Fruit fly (Drosophila melanogaster) whole organism, embryonic: Measurements from ENCODE around the gene BTBD9.

Experiments
- Abd-B ChIP-seq: fragments of 200-800 bp; sonication (Bioruptor generic); optimal IDR thresholded peaks from 2 replicates; lab custom pipeline; 2018; ENCODE audit warnings: missing biosample characterization, mild to moderate bottlenecking, missing genetic modification characterization, moderate library complexity
- Atf3 ChIP-seq: fragments of 200-800 bp; sonication (Bioruptor generic); optimal IDR thresholded peaks from 3 replicates; lab custom pipeline; 2016; ENCODE audit warnings: missing biosample characterization, missing genetic modification characterization
- CG11695 ChIP-seq: fragments of 200-800 bp; sonication (Bioruptor generic); IDR thresholded peaks from 3 replicates; pipeline ENCODE4 v1.3.6; 2022; ENCODE audit warnings: missing biosample characterization, missing genetic modification characterization
- CG12659 ChIP-seq: fragments of 200-800 bp; sonication (Bioruptor generic); optimal IDR thresholded peaks from 3 replicates; lab custom pipeline; 2017; ENCODE audit warnings: mild to moderate bottlenecking, missing biosample characterization, missing genetic modification reagents, missing genetic modification characterization
- CG12942 ChIP-seq: fragments of 200-800 bp; sonication (Bioruptor generic); optimal IDR thresholded peaks from 3 replicates; lab custom pipeline; 2016; ENCODE audit warnings: missing biosample characterization, missing genetic modification characterization
- CG15011 ChIP-seq: fragments of 200-800 bp; sonication (Bioruptor generic); optimal IDR thresholded peaks from 3 replicates; lab custom pipeline; 2018; ENCODE audit warnings: missing biosample characterization, mild to moderate bottlenecking, missing genetic modification characterization
- CG15269 ChIP-seq: fragments of 200-800 bp; sonication (Bioruptor generic); optimal IDR thresholded peaks from 2 replicates; lab custom pipeline; 2018; ENCODE audit warnings: missing biosample characterization, mild to moderate bottlenecking, missing genetic modification characterization, moderate library complexity
- CG16863 ChIP-seq: fragments of 200-800 bp; sonication (Bioruptor generic); optimal IDR thresholded peaks from 3 replicates; lab custom pipeline; 2016; ENCODE audit warnings: missing biosample characterization, missing genetic modification characterization
- CG17328 ChIP-seq: fragments of 200-800 bp; sonication (Bioruptor generic); IDR thresholded peaks from 2 replicates; pipeline ENCODE4 v1.3.6; 2022; ENCODE audit warnings: missing biosample characterization, missing genetic modification characterization
- CG17568 ChIP-seq: fragments of 200-800 bp; sonication (Bioruptor generic); optimal IDR thresholded peaks from 2 replicates; lab custom pipeline; 2018; ENCODE audit warnings: missing biosample characterization, mild to moderate bottlenecking, missing genetic modification characterization, moderate library complexity
- CG1832 ChIP-seq: fragments of 200-800 bp; sonication (Bioruptor generic); optimal IDR thresholded peaks from 2 replicates; lab custom pipeline; 2017; ENCODE audit warnings: missing biosample characterization, mild to moderate bottlenecking, missing genetic modification characterization, inconsistent platforms
- CG2116 ChIP-seq: fragments of 200-800 bp; sonication (Bioruptor generic); optimal IDR thresholded peaks from 3 replicates; lab custom pipeline; 2018; ENCODE audit warnings: missing biosample characterization, mild to moderate bottlenecking, missing genetic modification characterization
- CG2712 ChIP-seq: fragments of 200-800 bp; optimal IDR thresholded peaks from 3 replicates; lab custom pipeline; 2019; ENCODE audit warnings: missing biosample characterization, mild to moderate bottlenecking, missing genetic modification characterization, moderate library complexity
- CG30431 ChIP-seq: fragments of 200-800 bp; sonication (Bioruptor generic); optimal IDR thresholded peaks from 2 replicates; lab custom pipeline; 2017; ENCODE audit warnings: missing biosample characterization, missing genetic modification characterization
- CG3163 ChIP-seq: fragments of 200-800 bp; sonication (Bioruptor generic); optimal IDR thresholded peaks from 3 replicates; lab custom pipeline; 2016; ENCODE audit warnings: missing biosample characterization, missing genetic modification characterization
- CG4730 ChIP-seq: fragments of 200-800 bp; sonication (Bioruptor generic); IDR thresholded peaks from 2 replicates; pipeline ENCODE4 v1.3.6; 2022; ENCODE audit warnings: missing biosample characterization, missing genetic modification characterization
- CG7786 ChIP-seq: fragments of 200-800 bp; sonication (Bioruptor generic); optimal IDR thresholded peaks from 2 replicates; lab custom pipeline; 2016; ENCODE audit warnings: missing biosample characterization, missing genetic modification characterization
- CG8765 ChIP-seq: fragments of 200-800 bp; sonication (Bioruptor generic); IDR thresholded peaks from 2 replicates; pipeline ENCODE4 v1.3.6; 2022; ENCODE audit warnings: missing biosample characterization, missing genetic modification characterization
- CG9797 ChIP-seq: fragments of 200-800 bp; sonication (Bioruptor generic); optimal IDR thresholded peaks from 3 replicates; lab custom pipeline; 2018; ENCODE audit warnings: missing biosample characterization, mild to moderate bottlenecking, missing genetic modification characterization
- CG9932 ChIP-seq: fragments of 200-800 bp; sonication (Bioruptor generic); IDR thresholded peaks from 2 replicates; pipeline ENCODE4 v1.3.6; 2022; ENCODE audit warnings: missing biosample characterization, missing genetic modification characterization
- CTCF ChIP-seq: fragments of 200-800 bp; sonication (Bioruptor generic); optimal IDR thresholded peaks from 2 replicates; lab custom pipeline; 2017; ENCODE audit warnings: missing biosample characterization, mild to moderate bottlenecking, missing genetic modification characterization, moderate library complexity
- Dad ChIP-seq: fragments of 200-800 bp; sonication (Bioruptor generic); optimal IDR thresholded peaks from 3 replicates; lab custom pipeline; 2016; ENCODE audit warnings: missing biosample characterization, missing genetic modification characterization
- Doc3 ChIP-seq: fragments of 200-800 bp; sonication (Bioruptor generic); IDR thresholded peaks from 3 replicates; pipeline ENCODE4 v1.3.6; 2022; ENCODE audit warnings: missing biosample characterization, missing genetic modification characterization; ENCODE audit not compliant: partially characterized antibody
- Fer1 ChIP-seq: fragments of 200-800 bp; sonication (Bioruptor generic); optimal IDR thresholded peaks from 2 replicates; lab custom pipeline; 2017; ENCODE audit warnings: missing biosample characterization, mild to moderate bottlenecking, missing genetic modification characterization
- Hmx ChIP-seq: fragments of 200-800 bp; sonication (Bioruptor generic); optimal IDR thresholded peaks from 2 replicates; lab custom pipeline; 2016; ENCODE audit warnings: missing biosample characterization, missing genetic modification characterization
- Hsf ChIP-seq: fragments of 200-800 bp; sonication (Bioruptor generic); optimal IDR thresholded peaks from 3 replicates; lab custom pipeline; 2016; ENCODE audit warnings: missing biosample characterization, missing genetic modification characterization
- Mrtf ChIP-seq: fragments of 200-800 bp; sonication (Bioruptor generic); IDR thresholded peaks from 3 replicates; pipeline ENCODE4 v1.3.6; 2022; ENCODE audit warnings: missing biosample characterization, missing genetic modification characterization
- Nf-YA ChIP-seq: fragments of 200-800 bp; sonication (Bioruptor generic); IDR thresholded peaks from 2 replicates; pipeline ENCODE4 v1.3.6; 2022; ENCODE audit warnings: missing biosample characterization, missing genetic modification characterization
- Oaz ChIP-seq: fragments of 200-800 bp; sonication (Bioruptor generic); IDR thresholded peaks from 2 replicates; pipeline ENCODE4 v1.3.6; 2022; ENCODE audit warnings: missing biosample characterization, missing genetic modification characterization
- Optix ChIP-seq: fragments of 200-800 bp; sonication (Bioruptor generic); IDR thresholded peaks from 3 replicates; pipeline ENCODE4 v1.3.6; 2022; ENCODE audit warnings: missing biosample characterization, missing genetic modification characterization
- Sry-δ ChIP-seq: fragments of 200-800 bp; sonication (Bioruptor generic); optimal IDR thresholded peaks from 2 replicates; lab custom pipeline; 2016; ENCODE audit warnings: missing biosample characterization, missing genetic modification characterization
- Stat92E ChIP-seq, 3 experiments: fragments of >200 bp in 2 of 3; fragments of 200-800 bp in 1 of 3; sonication (Bioruptor generic) in 1 of 3; optimal IDR thresholded peaks; 2 replicates each; lab custom pipeline; 2017 to 2019; ENCODE audit warnings: missing biosample characterization in 3 of 3, missing genetic modification characterization in 3 of 3, mild to moderate bottlenecking in 1 of 3, moderate library complexity in 1 of 3
- Vsx1 ChIP-seq: fragments of 200-800 bp; sonication (Bioruptor generic); optimal IDR thresholded peaks from 2 replicates; lab custom pipeline; 2017; ENCODE audit warnings: missing biosample characterization, mild to moderate bottlenecking, missing genetic modification characterization, missing genetic modification reagents
- Xrp1 ChIP-seq: fragments of 200-800 bp; sonication (Bioruptor generic); IDR thresholded peaks from 2 replicates; pipeline ENCODE4 v1.3.6; 2022; ENCODE audit warnings: missing biosample characterization, missing genetic modification characterization
- crol ChIP-seq: fragments of 200-800 bp; sonication (Bioruptor generic); IDR thresholded peaks from 2 replicates; pipeline ENCODE4 v1.3.6; 2022; ENCODE audit warnings: missing biosample characterization, missing genetic modification characterization
- danr ChIP-seq: fragments of 200-800 bp; sonication (Bioruptor generic); IDR thresholded peaks from 2 replicates; pipeline ENCODE4 v1.3.6; 2022; ENCODE audit warnings: missing biosample characterization, missing genetic modification characterization
- eve ChIP-seq, 2 experiments: fragments of >200 bp; optimal IDR thresholded peaks; 2 replicates each; lab custom pipeline; 2017; ENCODE audit warnings: missing biosample characterization in 2 of 2, missing genetic modification characterization in 2 of 2
- exex ChIP-seq: fragments of 200-800 bp; sonication (Bioruptor generic); optimal IDR thresholded peaks from 4 replicates; lab custom pipeline; 2018; ENCODE audit warnings: missing biosample characterization, mild to moderate bottlenecking, missing genetic modification characterization, moderate library complexity
- ind ChIP-seq: fragments of 200-800 bp; sonication (Bioruptor generic); optimal IDR thresholded peaks from 3 replicates; lab custom pipeline; 2016; ENCODE audit warnings: missing biosample characterization, missing genetic modification characterization
- lov ChIP-seq, 2 experiments: fragments of 200-800 bp in 1 of 2; fragments of >200 bp in 1 of 2; sonication (Bioruptor generic) in 1 of 2; IDR thresholded peaks in 1 of 2; optimal IDR thresholded peaks in 1 of 2; 2 replicates in 1 of 2; 3 replicates in 1 of 2; pipeline versions ENCODE4 v1.3.6 to Lab custom; 2017 to 2022; ENCODE audit warnings: missing biosample characterization in 1 of 2, missing genetic modification characterization in 1 of 2
- onecut ChIP-seq: fragments of 200-800 bp; sonication (Bioruptor generic); IDR thresholded peaks from 2 replicates; pipeline ENCODE4 v1.3.6; 2022; ENCODE audit warnings: missing biosample characterization, missing genetic modification characterization
- pita ChIP-seq: fragments of 200-800 bp; sonication (Bioruptor generic); optimal IDR thresholded peaks from 2 replicates; lab custom pipeline; 2017; ENCODE audit warnings: missing biosample characterization, mild to moderate bottlenecking, missing genetic modification characterization
- pnt ChIP-seq: fragments of 200-800 bp; sonication (Bioruptor generic); optimal IDR thresholded peaks from 3 replicates; lab custom pipeline; 2016; ENCODE audit warnings: missing biosample characterization, missing genetic modification characterization
- prd ChIP-seq, 3 experiments: fragments of >200 bp in 2 of 3; fragments of 200-800 bp in 1 of 3; sonication (Bioruptor generic) in 1 of 3; optimal IDR thresholded peaks in 2 of 3; IDR thresholded peaks in 1 of 3; 2 replicates in 2 of 3; 3 replicates in 1 of 3; pipeline versions ENCODE4 v1.3.6 to Lab custom; 2017 to 2022; ENCODE audit warnings: missing biosample characterization in 1 of 3, missing genetic modification characterization in 1 of 3
- salm ChIP-seq: fragments of 200-800 bp; sonication (Bioruptor generic); optimal IDR thresholded peaks from 2 replicates; lab custom pipeline; 2018; ENCODE audit warnings: missing biosample characterization, mild to moderate bottlenecking, missing genetic modification characterization
- seq ChIP-seq: fragments of 200-800 bp; sonication (Bioruptor generic); IDR thresholded peaks from 2 replicates; pipeline ENCODE4 v1.3.6; 2022; ENCODE audit warnings: missing biosample characterization, missing genetic modification characterization
- sna ChIP-seq: fragments of 200-800 bp; sonication (Bioruptor generic); IDR thresholded peaks from 2 replicates; pipeline ENCODE4 v1.3.6; 2022; ENCODE audit warnings: missing biosample characterization, missing genetic modification characterization; ENCODE audit not compliant: partially characterized antibody
- wdn ChIP-seq: fragments of 200-800 bp; sonication (Bioruptor generic); IDR thresholded peaks from 2 replicates; pipeline ENCODE4 v1.3.6; 2022; ENCODE audit warnings: missing biosample characterization, missing genetic modification characterization
- zf30C ChIP-seq: fragments of 200-800 bp; sonication (Bioruptor generic); optimal IDR thresholded peaks from 3 replicates; lab custom pipeline; 2018; ENCODE audit warnings: missing biosample characterization, mild to moderate bottlenecking, missing genetic modification characterization

Gene BTBD9

dm6 chrX:10737422-10738150 is 30.8 kb upstream of the BTBD9 start (continued):
- peak; percentile 43 for TF ChIP-seq CG12942 (GFP tag; lab: Kevin White, UChicago)
- peak; percentile 82 for TF ChIP-seq Mrtf (GFP tag; lab: Robert Waterston, UW)
- peak; percentile 49 for TF ChIP-seq Sry-δ
- TF ChIP-seq CG4730 (GFP tag; lab: Robert Waterston, UW), result peak; percentile 81
- no peak for TF ChIP-seq Hmx
- no peak for TF ChIP-seq CG1832 (GFP tag; lab: Kevin White, UChicago)
- TF ChIP-seq CG2116 (GFP tag; lab: Kevin White, UChicago), result peak; percentile 6
- TF ChIP-seq CG9797, result no peak
- no peak for TF ChIP-seq prd (optimal IDR thresholded peaks at IDR 0.05; lab: Kevin White, UChicago)
- peak; percentile 89 for TF ChIP-seq prd (GFP tag; IDR thresholded peaks at IDR 0.05; lab: Robert Waterston, UW)
- peak; percentile 59; the same call in 1 of the 2 replicates for TF ChIP-seq CG8765 (GFP tag; lab: Robert Waterston, UW)
- TF ChIP-seq Atf3 (GFP tag; lab: Kevin White, UChicago), result peak; percentile 79
- TF ChIP-seq Oaz (GFP tag; lab: Robert Waterston, UW), result peak; percentile 76
- peak; percentile 80 for TF ChIP-seq CG11695 (GFP tag; lab: Robert Waterston, UW)
- no peak for TF ChIP-seq Doc3
- TF ChIP-seq wdn (GFP tag; lab: Robert Waterston, UW), result peak; percentile 76
- TF ChIP-seq Vsx1, result peak; percentile 73
- TF ChIP-seq CTCF, result peak; percentile 88
- peak; percentile 89 for TF ChIP-seq Fer1 (GFP tag; lab: Kevin White, UChicago)
- peak; percentile 75 for TF ChIP-seq ind (GFP tag; lab: Kevin White, UChicago)
- peak; percentile 89 for TF ChIP-seq CG7786 (GFP tag; lab: Kevin White, UChicago)
- peak; percentile 80 for TF ChIP-seq CG17568 (GFP tag; lab: Kevin White, UChicago)
- TF ChIP-seq seq (GFP tag; lab: Robert Waterston, UW), result peak; percentile 80
- TF ChIP-seq CG17328 (GFP tag; lab: Robert Waterston, UW), result peak; percentile 88
- peak; percentile 90 for TF ChIP-seq Optix (GFP tag; lab: Robert Waterston, UW)
- TF ChIP-seq CG3163, result peak; percentile 70
- TF ChIP-seq salm, result peak; percentile 81
- TF ChIP-seq Stat92E (GFP tag; optimal IDR thresholded peaks at IDR 0.05; lab: Kevin White, UChicago), result no peak
- TF ChIP-seq CG16863, result peak; percentile 87
- TF ChIP-seq Nf-YA (GFP tag; lab: Robert Waterston, UW), result peak; percentile 77
- TF ChIP-seq Abd-B (GFP tag; lab: Kevin White, UChicago), result peak; percentile 85
- no peak for TF ChIP-seq sna (GFP tag; lab: Robert Waterston, UW)
- TF ChIP-seq CG15269 (tag; lab: Kevin White, UChicago), result peak; percentile 87
- peak; percentile 80 for TF ChIP-seq CG30431 (GFP tag; lab: Kevin White, UChicago)
- TF ChIP-seq CG2712 (tag; lab: Kevin White, UChicago), result peak; percentile 92
- peak; percentile 90 for TF ChIP-seq Xrp1 (GFP tag; lab: Robert Waterston, UW)
- TF ChIP-seq onecut (GFP tag; lab: Robert Waterston, UW), result peak; percentile 77
- TF ChIP-seq lov (optimal IDR thresholded peaks at IDR 0.05; lab: Kevin White, UChicago), result no peak
- peak; percentile 77; the same call in 2 of the 3 replicates for TF ChIP-seq lov (GFP tag; IDR thresholded peaks at IDR 0.05; lab: Robert Waterston, UW)
- TF ChIP-seq eve (GFP tag; optimal IDR thresholded peaks at IDR 0.05; lab: Kevin White, UChicago), result peak in 1 of 2 experiments; percentile 97
- TF ChIP-seq Hsf (GFP tag; lab: Kevin White, UChicago), result peak; percentile 70
- peak; percentile 49 for TF ChIP-seq exex (tag; lab: Kevin White, UChicago)
- peak; percentile 69 for TF ChIP-seq zf30C (GFP tag; lab: Kevin White, UChicago)
- peak; percentile 60 for TF ChIP-seq CG9932 (GFP tag; lab: Robert Waterston, UW)
- TF ChIP-seq crol, result no peak; the same call in 1 of the 2 replicates
- TF ChIP-seq danr (GFP tag; lab: Robert Waterston, UW), result peak; percentile 71
- peak; percentile 77 for TF ChIP-seq pnt (GFP tag; lab: Kevin White, UChicago)
- TF ChIP-seq Dad (GFP tag; lab: Kevin White, UChicago), result peak; percentile 91
- TF ChIP-seq CG12659 (GFP tag; lab: Kevin White, UChicago), result peak; percentile 88
- peak; percentile 75 for TF ChIP-seq CG15011
- no peak for TF ChIP-seq pita (GFP tag; lab: Kevin White, UChicago)
